Worm (Caenorhabditis elegans) whole organism, L1 larva: ENCODE measurements around the gene K07E8.6.

Experiments
- C04F5.9 ChIP-seq: sonication (generic microtip); optimal IDR thresholded peaks from 2 replicates; lab custom pipeline; 2016; ENCODE audit warnings: missing genetic modification characterization, missing compliant biosample characterization
- C16A3.4 ChIP-seq: fragments of 150-350 bp; optimal IDR thresholded peaks from 2 replicates; lab custom pipeline; 2014; ENCODE audit warnings: missing biosample characterization, missing genetic modification characterization
- aly-2 ChIP-seq: fragments of 150-350 bp; optimal IDR thresholded peaks from 2 replicates; lab custom pipeline; 2014; ENCODE audit warnings: missing biosample characterization, missing genetic modification characterization
- ama-1 ChIP-seq: fragments of 150-350 bp; optimal IDR thresholded peaks from 2 replicates; lab custom pipeline; 2014
- ceh-88 ChIP-seq: fragments of 200-800 bp; sonication (Bioruptor generic); IDR thresholded peaks from 2 replicates; pipeline ENCODE4 v1.3.6; 2022; ENCODE audit warnings: missing genetic modification characterization, missing compliant biosample characterization
- dpl-1 ChIP-seq, 3 experiments: fragments of 150-350 bp in 2 of 3; sonication (generic microtip) in 1 of 3; optimal IDR thresholded peaks; 2 replicates each; lab custom pipeline; 2014 to 2017; ENCODE audit warnings: missing biosample characterization in 3 of 3, missing genetic modification characterization in 3 of 3, missing genetic modification reagents in 3 of 3
- efl-1 ChIP-seq, 4 experiments: fragments of 150-350 bp; optimal IDR thresholded peaks in 3 of 4; peaks in 1 of 4; 1 replicate in 1 of 4; 2 replicates in 3 of 4; lab custom pipeline; 2014; ENCODE audit warnings: missing biosample characterization in 2 of 4, missing genetic modification characterization in 2 of 4, missing genetic modification reagents in 2 of 4
- efl-3 ChIP-seq: fragments of 200-800 bp; sonication (Bioruptor generic); optimal IDR thresholded peaks from 2 replicates; lab custom pipeline; 2018; ENCODE audit warnings: mild to moderate bottlenecking, missing genetic modification characterization, missing compliant biosample characterization
- egl-13 ChIP-seq: sonication (generic microtip); optimal IDR thresholded peaks from 2 replicates; lab custom pipeline; 2016; ENCODE audit warnings: missing genotype, missing genetic modification reagents, missing genetic modification characterization, missing compliant biosample characterization
- egl-27 ChIP-seq, 2 experiments: fragments of 150-350 bp in 1 of 2; sonication (generic microtip); optimal IDR thresholded peaks; 3 replicates each; lab custom pipeline; 2017 to 2018; ENCODE audit warnings: missing biosample characterization in 2 of 2, missing genetic modification characterization in 2 of 2, missing genetic modification reagents in 2 of 2
- elt-3 ChIP-seq, 6 experiments: fragments of 150-350 bp in 1 of 6; sonication (generic microtip); optimal IDR thresholded peaks; 2 replicates each; lab custom pipeline; 2017 to 2018; ENCODE audit warnings: missing biosample characterization in 6 of 6, missing genetic modification characterization in 6 of 6, inconsistent platforms in 1 of 6
- ets-5 ChIP-seq: fragments of 200-800 bp; sonication (Bioruptor generic); IDR thresholded peaks from 2 replicates; pipeline ENCODE4 v1.3.6; 2022; ENCODE audit warnings: missing genetic modification characterization, missing compliant biosample characterization
- fkh-10 ChIP-seq: sonication (generic microtip); optimal IDR thresholded peaks from 2 replicates; lab custom pipeline; 2017; ENCODE audit warnings: missing biosample characterization, missing genetic modification reagents, missing genetic modification characterization
- fkh-4 ChIP-seq: sonication (generic microtip); optimal IDR thresholded peaks from 2 replicates; lab custom pipeline; 2016; ENCODE audit warnings: missing compliant biosample characterization, missing genetic modification characterization, borderline replicate concordance
- grh-1 ChIP-seq: fragments of 200-800 bp; sonication (Bioruptor generic); IDR thresholded peaks from 2 replicates; pipeline ENCODE4 v1.3.6; 2022; ENCODE audit warnings: missing genetic modification reagents, missing genetic modification characterization, missing compliant biosample characterization
- isw-1 ChIP-seq: fragments of 200-800 bp; sonication (Bioruptor generic); IDR thresholded peaks from 2 replicates; pipeline ENCODE4 v1.3.6; 2022; ENCODE audit warnings: missing genetic modification characterization, missing compliant biosample characterization
- jun-1 ChIP-seq: fragments of 150-350 bp; optimal IDR thresholded peaks from 2 replicates; lab custom pipeline; 2014; ENCODE audit warnings: missing biosample characterization, missing genetic modification reagents, missing genetic modification characterization
- lin-13 ChIP-seq: fragments of 150-350 bp; optimal IDR thresholded peaks from 2 replicates; lab custom pipeline; 2014; ENCODE audit warnings: missing biosample characterization, missing genetic modification reagents, missing genetic modification characterization
- lin-14 ChIP-seq: fragments of 200-800 bp; sonication (Bioruptor generic); optimal IDR thresholded peaks from 2 replicates; lab custom pipeline; 2018; ENCODE audit warnings: mild to moderate bottlenecking, missing genetic modification characterization, moderate library complexity, missing compliant biosample characterization
- lin-35 ChIP-seq, 2 experiments: fragments of 150-350 bp; optimal IDR thresholded peaks; 2 replicates each; lab custom pipeline; 2014; ENCODE audit warnings: missing biosample characterization in 2 of 2, missing genetic modification characterization in 2 of 2, missing genetic modification reagents in 2 of 2
- lsy-2 ChIP-seq, 2 experiments: fragments of 150-350 bp; optimal IDR thresholded peaks; 2 replicates each; lab custom pipeline; 2014; ENCODE audit warnings: missing biosample characterization in 2 of 2, missing genetic modification characterization in 2 of 2
- mab-9 ChIP-seq: fragments of 200-800 bp; sonication (Bioruptor generic); IDR thresholded peaks from 2 replicates; pipeline ENCODE4 v1.3.6; 2022; ENCODE audit warnings: missing genetic modification reagents, missing genetic modification characterization, missing compliant biosample characterization
- mep-1 ChIP-seq: fragments of 150-350 bp; optimal IDR thresholded peaks from 2 replicates; lab custom pipeline; 2014; ENCODE audit warnings: missing biosample characterization, missing genetic modification characterization
- nhr-20 ChIP-seq: sonication (generic microtip); optimal IDR thresholded peaks from 2 replicates; lab custom pipeline; 2016; ENCODE audit warnings: mild to moderate bottlenecking, missing genetic modification characterization, missing compliant biosample characterization
- nhr-28 ChIP-seq: fragments of 150-350 bp; optimal IDR thresholded peaks from 2 replicates; lab custom pipeline; 2014; ENCODE audit warnings: missing biosample characterization, missing genetic modification characterization
- nhr-47 ChIP-seq: sonication (generic microtip); optimal IDR thresholded peaks from 2 replicates; lab custom pipeline; 2016; ENCODE audit warnings: mild to moderate bottlenecking, missing genetic modification characterization, moderate library complexity, missing compliant biosample characterization
- nhr-71 ChIP-seq: sonication (generic microtip); optimal IDR thresholded peaks from 2 replicates; lab custom pipeline; 2016; ENCODE audit warnings: mild to moderate bottlenecking, missing genetic modification characterization, moderate library complexity, missing compliant biosample characterization
- nhr-84 ChIP-seq: sonication (generic microtip); optimal IDR thresholded peaks from 2 replicates; lab custom pipeline; 2017; ENCODE audit warnings: missing biosample characterization, missing genetic modification characterization
- nhr-85 ChIP-seq: sonication (generic microtip); peaks from one replicate; lab custom pipeline; 2016; ENCODE audit warnings: missing genetic modification characterization, inconsistent platforms, missing compliant biosample characterization
- nhr-90 ChIP-seq: sonication (generic microtip); optimal IDR thresholded peaks from 2 replicates; lab custom pipeline; 2016; ENCODE audit warnings: mild to moderate bottlenecking, missing genetic modification characterization, missing compliant biosample characterization; ENCODE audit not compliant: poor library complexity
- pax-3 ChIP-seq: fragments of 200-800 bp; sonication (Bioruptor generic); optimal IDR thresholded peaks from 2 replicates; lab custom pipeline; 2018; ENCODE audit warnings: mild to moderate bottlenecking, missing genetic modification characterization, moderate library complexity, missing compliant biosample characterization
- pqm-1 ChIP-seq: sonication (generic microtip); optimal IDR thresholded peaks from 3 replicates; lab custom pipeline; 2017; ENCODE audit warnings: missing biosample characterization, missing genetic modification characterization
- skn-1 ChIP-seq: fragments of 150-350 bp; optimal IDR thresholded peaks from 2 replicates; lab custom pipeline; 2014; ENCODE audit warnings: missing biosample characterization, missing genetic modification characterization
- swsn-7 ChIP-seq: sonication (generic microtip); optimal IDR thresholded peaks from 2 replicates; lab custom pipeline; 2016; ENCODE audit warnings: missing genetic modification characterization, missing compliant biosample characterization
- tbx-2 ChIP-seq: sonication (generic microtip); optimal IDR thresholded peaks from 2 replicates; lab custom pipeline; 2016; ENCODE audit warnings: missing genetic modification characterization, missing compliant biosample characterization
- unc-30 ChIP-seq: sonication (generic microtip); optimal IDR thresholded peaks from 2 replicates; lab custom pipeline; 2017; ENCODE audit warnings: missing biosample characterization, missing genetic modification characterization
- unc-86 ChIP-seq: sonication (generic microtip); optimal IDR thresholded peaks from 2 replicates; lab custom pipeline; 2016; ENCODE audit warnings: missing genetic modification characterization, missing compliant biosample characterization
- xbp-1 ChIP-seq: sonication (generic microtip); optimal IDR thresholded peaks from 2 replicates; lab custom pipeline; 2016; ENCODE audit warnings: missing genetic modification characterization, missing compliant biosample characterization
- ztf-11 ChIP-seq, 2 experiments: sonication (generic microtip); optimal IDR thresholded peaks; 2 replicates each; lab custom pipeline; 2016 to 2017; ENCODE audit warnings: missing genetic modification characterization in 2 of 2, missing biosample characterization in 1 of 2, missing compliant biosample characterization in 1 of 2

Gene K07E8.6

DNA sequence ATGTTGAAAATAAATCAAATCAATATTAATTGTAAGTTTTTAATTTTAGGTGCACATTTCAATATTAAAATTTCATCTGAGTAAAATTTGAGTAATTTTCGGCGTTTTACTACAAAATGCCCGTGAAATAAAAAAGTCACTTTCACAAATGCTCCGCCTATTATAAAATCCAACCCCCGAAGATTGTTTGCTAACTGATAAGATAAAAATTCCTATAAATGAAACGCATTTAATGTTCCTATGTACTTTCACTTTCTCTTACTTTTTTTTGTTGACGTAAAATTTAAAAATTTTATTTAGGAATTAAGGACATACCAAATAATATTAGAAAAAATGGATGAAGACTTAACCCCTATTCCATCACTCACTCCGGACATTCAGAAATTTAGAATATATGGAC is 19.0 kb upstream of the K07E8.6 start, which contains the start of gene sdz-24:
TSS of gene sdz-24 (plus strand) at position 301 of the 400 bp plus-strand sequence.
- TF ChIP-seq skn-1 (tag; lab: Kevin White, UChicago) (no peak), ceh-88 (no peak), egl-13 (tag; lab: Kevin White, UChicago) (no peak)

DNA sequence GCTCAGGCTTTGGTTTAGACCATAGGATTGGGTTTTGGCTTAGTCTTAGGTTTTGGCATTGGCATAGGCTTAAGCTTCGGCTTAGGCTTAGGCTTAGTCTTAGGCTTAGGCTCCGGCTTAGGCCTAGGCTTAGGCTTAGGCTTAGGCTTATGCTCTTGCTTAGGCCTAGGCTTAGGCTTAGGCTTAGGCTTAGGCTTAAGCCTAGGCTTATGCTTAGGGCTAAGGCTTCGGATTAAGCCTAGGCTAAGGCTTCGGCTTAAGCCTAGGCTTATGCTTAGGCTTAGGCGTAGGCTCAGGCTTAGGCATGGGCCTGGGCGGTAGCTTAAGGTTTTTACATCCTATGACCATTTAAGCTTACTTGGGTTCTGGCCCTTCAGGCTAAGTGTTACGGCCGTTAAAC is 12.0 kb upstream of the K07E8.6 start:
- TF ChIP-seq fkh-10 (GFP tag; lab: Kevin White, UChicago) (no peak), nhr-28 (no peak), ama-1 (lab: Kevin White, UChicago) (no peak), mep-1 (no peak), jun-1 (tag; lab: Kevin White, UChicago) (no peak), aly-2 (tag; lab: Kevin White, UChicago) (no peak), pqm-1 (tag; lab: Kevin White, UChicago) (no peak), nhr-20 (tag; lab: Kevin White, UChicago) (no peak), nhr-71 (tag; lab: Kevin White, UChicago) (no peak), fkh-4 (tag; lab: Kevin White, UChicago) (no peak), C16A3.4 (tag; lab: Kevin White, UChicago) (no peak), unc-30 (no peak), ztf-11 (tag; optimal IDR thresholded peaks at IDR 0.05; lab: Kevin White, UChicago) (no peak), mab-9 (GFP tag; lab: Robert Waterston, UW) (no peak), ets-5 (GFP tag; lab: Robert Waterston, UW) (no peak), nhr-90 (tag; lab: Kevin White, UChicago) (no peak)

DNA sequence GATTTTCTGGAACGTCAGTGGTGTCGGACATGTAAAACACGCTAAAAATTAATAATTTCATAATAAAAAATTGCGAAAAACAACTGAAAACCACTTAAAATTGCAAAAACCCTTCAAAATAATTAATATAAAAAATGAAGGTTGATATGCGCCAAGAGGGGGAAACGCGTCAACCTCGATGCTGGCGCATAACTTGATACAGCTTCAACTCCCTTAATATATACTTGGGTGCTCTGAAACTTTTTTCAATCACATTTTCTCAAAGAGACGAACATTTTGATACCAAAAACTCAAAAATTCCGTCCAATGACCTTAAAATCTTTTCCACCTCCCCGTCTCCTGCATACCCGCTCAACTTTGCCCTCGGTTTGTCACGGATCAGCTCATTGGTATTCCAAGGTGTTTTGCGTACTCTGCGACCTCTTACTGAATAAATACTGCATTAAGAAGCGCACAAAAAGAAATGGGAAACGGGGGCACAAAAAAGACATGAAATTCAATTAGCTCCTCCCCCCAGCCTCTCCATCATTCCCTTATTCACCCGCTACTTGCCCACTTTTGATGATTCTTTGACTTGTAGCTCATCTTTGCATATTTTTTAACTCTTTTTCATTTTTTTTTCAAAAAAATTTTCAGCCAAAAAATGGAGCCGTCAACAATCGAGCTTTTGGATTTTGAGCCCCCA is 11.1 kb upstream of the K07E8.6 start, which contains the start of the genes K07E8.7 and frpr-14:
TSS of gene K07E8.7 (minus strand) at position 47 of the 685 bp plus-strand sequence.
TSS of gene frpr-14 (plus strand) at position 635 of the 685 bp plus-strand sequence.
- peak; percentile 35 to 64 for TF ChIP-seq lsy-2 (tag; optimal IDR thresholded peaks at IDR 0.05; lab: Kevin White, UChicago)
- TF ChIP-seq tbx-2 (tag; lab: Kevin White, UChicago), result peak; percentile 4
- TF ChIP-seq swsn-7, result peak; percentile 29
- peak; percentile 38 for TF ChIP-seq lin-14 (GFP tag; lab: Kevin White, UChicago)
- TF ChIP-seq unc-30, result no peak
- TF ChIP-seq xbp-1 (tag; lab: Kevin White, UChicago), result peak; percentile 28
- TF ChIP-seq nhr-47 (tag; lab: Kevin White, UChicago), result peak; percentile 56
- TF ChIP-seq mep-1, result peak; percentile 26
- peak; percentile 96 for TF ChIP-seq isw-1 (GFP tag; lab: Robert Waterston, UW)
- TF ChIP-seq grh-1 (GFP tag; lab: Robert Waterston, UW), result peak; percentile 28; the same call in 1 of the 2 replicates
- TF ChIP-seq efl-1 (optimal IDR thresholded peaks at IDR 0.05; lab: Kevin White, UChicago), result peak; percentile 30 to 35
- peak; percentile 50 to 90 for TF ChIP-seq efl-1 (GFP tag; optimal IDR thresholded peaks at IDR 0.05 in 1 of 2; lab: Kevin White, UChicago)
- TF ChIP-seq lin-13 (GFP tag; lab: Kevin White, UChicago), result no peak
- no peak for TF ChIP-seq pax-3
- TF ChIP-seq lin-35 (GFP tag; optimal IDR thresholded peaks at IDR 0.05; lab: Kevin White, UChicago), result peak; percentile 52 to 64
- TF ChIP-seq egl-27 (tag; optimal IDR thresholded peaks at IDR 0.05; lab: Kevin White, UChicago), result no peak
- TF ChIP-seq C04F5.9 (tag; lab: Kevin White, UChicago), result no peak
- TF ChIP-seq dpl-1 (GFP tag; optimal IDR thresholded peaks at IDR 0.05; lab: Kevin White, UChicago), result peak in 2 of 3 experiments; percentile 37 to 47
- TF ChIP-seq skn-1 (tag; lab: Kevin White, UChicago), result peak; percentile 5
- TF ChIP-seq fkh-10 (GFP tag; lab: Kevin White, UChicago), result peak; percentile 47
- TF ChIP-seq nhr-85 (tag; lab: Kevin White, UChicago), result peak; percentile 71
- TF ChIP-seq elt-3 (tag; optimal IDR thresholded peaks at IDR 0.05; lab: Kevin White, UChicago), result peak in 1 of 6 experiments; percentile 5
- peak; percentile 16 for TF ChIP-seq nhr-20 (tag; lab: Kevin White, UChicago)
- no peak for TF ChIP-seq nhr-84 (tag; lab: Kevin White, UChicago)
- TF ChIP-seq unc-86 (tag; lab: Kevin White, UChicago), result peak; percentile 6
- TF ChIP-seq efl-3, result no peak
